Worm (Caenorhabditis elegans) whole organism, mixed stage, embryonic: Measurements from ENCODE around the gene F44D12.8.

ENCODE experiments used
- lsy-2 ChIP-seq: fragments of 150-350 bp; optimal IDR thresholded peaks from 2 replicates; lab custom pipeline; 2014; ENCODE audit warnings: missing biosample characterization, missing genetic modification characterization
- nhr-237 ChIP-seq: fragments of 150-350 bp; optimal IDR thresholded peaks from 2 replicates; lab custom pipeline; 2014; ENCODE audit warnings: missing biosample characterization, missing genetic modification characterization
- pha-4 ChIP-seq: fragments of 150-350 bp; optimal IDR thresholded peaks from 2 replicates; lab custom pipeline; 2018; ENCODE audit warnings: missing biosample characterization, missing genetic modification reagents, missing genetic modification characterization
- unc-120 ChIP-seq: sonication (generic microtip); optimal IDR thresholded peaks from 2 replicates; lab custom pipeline; 2017; ENCODE audit warnings: missing genetic modification characterization, missing compliant biosample characterization; ENCODE audit not compliant: poor library complexity, severe bottlenecking
- ztf-11 ChIP-seq: fragments of 150-350 bp; optimal IDR thresholded peaks from 2 replicates; lab custom pipeline; 2014; ENCODE audit warnings: missing biosample characterization, missing genetic modification characterization

DNA sequence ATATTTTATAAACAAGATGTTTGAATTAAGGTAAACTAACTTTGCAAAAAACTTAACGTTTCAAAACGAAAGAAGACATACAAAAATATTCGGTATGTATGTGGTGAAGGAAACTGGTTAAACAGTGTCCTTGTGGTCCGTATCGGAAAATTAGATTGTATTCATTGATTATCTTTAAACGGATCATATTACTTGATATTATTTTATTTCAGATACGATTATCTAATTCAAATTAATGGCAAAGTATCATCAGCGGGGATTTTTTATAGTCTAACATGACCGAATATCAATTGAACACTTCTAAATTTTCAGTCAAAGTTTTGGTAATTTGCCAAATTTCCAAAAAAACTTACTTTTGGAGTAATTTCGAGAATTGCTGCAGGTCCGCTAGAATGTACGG is 16.3 kb upstream of the F44D12.8 start, which contains the start of gene C47E12.13:
- no peak for TF ChIP-seq pha-4 (tag; lab: Kevin White, UChicago)
- TF ChIP-seq nhr-237 (tag; lab: Kevin White, UChicago): no peak
- no peak for TF ChIP-seq lsy-2 (tag; lab: Kevin White, UChicago)
- no peak for TF ChIP-seq unc-120 (tag; lab: Kevin White, UChicago)
- no peak for TF ChIP-seq ztf-11 (tag; lab: Kevin White, UChicago)
